Fruit fly (Drosophila melanogaster) whole organism, embryonic: ENCODE results near the gene ABCB7.
A peak's percentile ranks its signal among the peaks of the same experiment; 100 is the strongest.

Source experiments
- ATbp ChIP-seq: fragments of 200-800 bp; sonication (Bioruptor generic); optimal IDR thresholded peaks from 2 replicates; lab custom pipeline; 2017; ENCODE audit warnings: missing biosample characterization, mild to moderate bottlenecking, missing genetic modification characterization, missing genetic modification reagents
- Abd-B ChIP-seq: fragments of 200-800 bp; sonication (Bioruptor generic); optimal IDR thresholded peaks from 2 replicates; lab custom pipeline; 2018; ENCODE audit warnings: missing biosample characterization, mild to moderate bottlenecking, missing genetic modification characterization, moderate library complexity
- Atf-2 ChIP-seq: fragments of 200-800 bp; sonication (Bioruptor generic); optimal IDR thresholded peaks from 2 replicates; lab custom pipeline; 2016; ENCODE audit warnings: missing biosample characterization, missing genetic modification characterization
- CG10147 ChIP-seq: fragments of 200-800 bp; sonication (Bioruptor generic); optimal IDR thresholded peaks from 2 replicates; lab custom pipeline; 2019; ENCODE audit warnings: missing biosample characterization, mild to moderate bottlenecking, missing genetic modification characterization, moderate library complexity
- CG10654 ChIP-seq: fragments of 200-800 bp; sonication (Bioruptor generic); optimal IDR thresholded peaks from 2 replicates; lab custom pipeline; 2016; ENCODE audit warnings: missing biosample characterization, missing genetic modification characterization
- CG11398 ChIP-seq: fragments of 200-800 bp; sonication (Bioruptor generic); optimal IDR thresholded peaks from 2 replicates; lab custom pipeline; 2016; ENCODE audit warnings: missing biosample characterization, missing genetic modification characterization
- CG12219 ChIP-seq: fragments of 200-800 bp; sonication (Bioruptor generic); optimal IDR thresholded peaks from 3 replicates; lab custom pipeline; 2018; ENCODE audit warnings: missing biosample characterization, mild to moderate bottlenecking, missing genetic modification characterization
- CG15479 ChIP-seq: fragments of 200-800 bp; sonication (Bioruptor generic); optimal IDR thresholded peaks from 3 replicates; lab custom pipeline; 2019; ENCODE audit warnings: missing biosample characterization, mild to moderate bottlenecking, missing genetic modification characterization, moderate library complexity
- CG17328 ChIP-seq: fragments of 200-800 bp; sonication (Bioruptor generic); IDR thresholded peaks from 2 replicates; pipeline ENCODE4 v1.3.6; 2022; ENCODE audit warnings: missing biosample characterization, missing genetic modification characterization
- CG17359 ChIP-seq: fragments of 200-800 bp; sonication (Bioruptor generic); optimal IDR thresholded peaks from 3 replicates; lab custom pipeline; 2018; ENCODE audit warnings: missing biosample characterization, mild to moderate bottlenecking, missing genetic modification characterization, moderate library complexity
- CG17912 ChIP-seq: fragments of 200-800 bp; sonication (Bioruptor generic); optimal IDR thresholded peaks from 2 replicates; lab custom pipeline; 2018; ENCODE audit warnings: missing biosample characterization, mild to moderate bottlenecking, missing genetic modification characterization
- CG2129 ChIP-seq: fragments of 200-800 bp; sonication (Bioruptor generic); IDR thresholded peaks from 2 replicates; pipeline ENCODE4 v1.3.6; 2022; ENCODE audit warnings: missing biosample characterization, missing genetic modification characterization; ENCODE audit not compliant: partially characterized antibody
- CG2889 ChIP-seq: fragments of 200-800 bp; sonication (Bioruptor generic); IDR thresholded peaks from 3 replicates; pipeline ENCODE4 v1.3.6; 2022; ENCODE audit warnings: missing biosample characterization, missing genetic modification characterization
- CG31365 ChIP-seq: fragments of 200-800 bp; sonication (Bioruptor generic); optimal IDR thresholded peaks from 2 replicates; lab custom pipeline; 2018; ENCODE audit warnings: missing biosample characterization, mild to moderate bottlenecking, missing genetic modification characterization
- CG34422 ChIP-seq: fragments of 200-800 bp; sonication (Bioruptor generic); IDR thresholded peaks from 3 replicates; pipeline ENCODE4 v1.3.6; 2022; ENCODE audit warnings: missing biosample characterization, missing genetic modification characterization
- CG43689 ChIP-seq: fragments of 200-800 bp; sonication (Bioruptor generic); IDR thresholded peaks from 2 replicates; pipeline ENCODE4 v1.3.6; 2022; ENCODE audit warnings: missing biosample characterization, missing genetic modification characterization
- CG4707 ChIP-seq: fragments of 200-800 bp; sonication (Bioruptor generic); optimal IDR thresholded peaks from 2 replicates; lab custom pipeline; 2018; ENCODE audit warnings: missing biosample characterization, mild to moderate bottlenecking, missing genetic modification characterization, moderate library complexity
- CG4730 ChIP-seq: fragments of 200-800 bp; sonication (Bioruptor generic); IDR thresholded peaks from 2 replicates; pipeline ENCODE4 v1.3.6; 2022; ENCODE audit warnings: missing biosample characterization, missing genetic modification characterization
- CG6254 ChIP-seq: fragments of 200-800 bp; sonication (Bioruptor generic); optimal IDR thresholded peaks from 3 replicates; lab custom pipeline; 2017; ENCODE audit warnings: mild to moderate bottlenecking, missing biosample characterization, missing genetic modification reagents, missing genetic modification characterization
- CG6272 ChIP-seq: fragments of 200-800 bp; sonication (Bioruptor generic); IDR thresholded peaks from 2 replicates; pipeline ENCODE4 v1.3.6; 2022; ENCODE audit warnings: missing biosample characterization, missing genetic modification characterization
- CG7839 ChIP-seq: fragments of 200-800 bp; sonication (Bioruptor generic); optimal IDR thresholded peaks from 3 replicates; lab custom pipeline; 2018; ENCODE audit warnings: missing biosample characterization, mild to moderate bottlenecking, missing genetic modification characterization, moderate library complexity
- CG9215 ChIP-seq: fragments of 200-800 bp; sonication (Bioruptor generic); IDR thresholded peaks from 2 replicates; pipeline ENCODE4 v1.3.6; 2022; ENCODE audit warnings: missing biosample characterization, missing genetic modification characterization
- CG9797 ChIP-seq: fragments of 200-800 bp; sonication (Bioruptor generic); optimal IDR thresholded peaks from 3 replicates; lab custom pipeline; 2018; ENCODE audit warnings: missing biosample characterization, mild to moderate bottlenecking, missing genetic modification characterization
- CTCF ChIP-seq: fragments of 200-800 bp; sonication (Bioruptor generic); optimal IDR thresholded peaks from 2 replicates; lab custom pipeline; 2017; ENCODE audit warnings: missing biosample characterization, mild to moderate bottlenecking, missing genetic modification characterization, moderate library complexity
- Chrac-16 ChIP-seq: fragments of 200-800 bp; sonication (Bioruptor generic); optimal IDR thresholded peaks from 3 replicates; lab custom pipeline; 2016; ENCODE audit warnings: missing biosample characterization, missing genetic modification characterization
- CkIIα-i1 ChIP-seq: fragments of 200-800 bp; sonication (Bioruptor generic); IDR thresholded peaks from 2 replicates; pipeline ENCODE4 v1.3.6; 2022; ENCODE audit warnings: missing biosample characterization, missing genetic modification characterization
- Doc2 ChIP-seq: fragments of 200-800 bp; sonication (Bioruptor generic); IDR thresholded peaks from 2 replicates; pipeline ENCODE4 v1.3.6; 2022; ENCODE audit warnings: missing biosample characterization, missing genetic modification characterization
- Fer1 ChIP-seq: fragments of 200-800 bp; sonication (Bioruptor generic); optimal IDR thresholded peaks from 2 replicates; lab custom pipeline; 2017; ENCODE audit warnings: missing biosample characterization, mild to moderate bottlenecking, missing genetic modification characterization
- Med ChIP-seq: fragments of 200-800 bp; sonication (Bioruptor generic); peaks from one replicate; lab custom pipeline; 2016; ENCODE audit warnings: missing biosample characterization, missing genetic modification characterization, mild to moderate bottlenecking, inconsistent platforms, moderate library complexity
- Myb ChIP-seq: fragments of 200-800 bp; sonication (Bioruptor generic); optimal IDR thresholded peaks from 2 replicates; lab custom pipeline; 2016; ENCODE audit warnings: missing biosample characterization, missing genetic modification characterization
- NC2β ChIP-seq: fragments of 200-800 bp; sonication (Bioruptor generic); optimal IDR thresholded peaks from 2 replicates; lab custom pipeline; 2016; ENCODE audit warnings: missing biosample characterization, missing genetic modification characterization
- Oli ChIP-seq: fragments of 200-800 bp; sonication (Bioruptor generic); optimal IDR thresholded peaks from 2 replicates; lab custom pipeline; 2018; ENCODE audit warnings: missing biosample characterization, mild to moderate bottlenecking, missing genetic modification characterization, moderate library complexity
- Stat92E ChIP-seq, 3 experiments: fragments of >200 bp in 2 of 3; fragments of 200-800 bp in 1 of 3; sonication (Bioruptor generic) in 1 of 3; optimal IDR thresholded peaks; 2 replicates each; lab custom pipeline; 2017 to 2019; ENCODE audit warnings: missing biosample characterization in 3 of 3, missing genetic modification characterization in 3 of 3, mild to moderate bottlenecking in 1 of 3, moderate library complexity in 1 of 3
- Xbp1 ChIP-seq: fragments of 200-800 bp; sonication (Bioruptor generic); optimal IDR thresholded peaks from 3 replicates; lab custom pipeline; 2016; ENCODE audit warnings: missing biosample characterization, mild to moderate bottlenecking, missing genetic modification characterization
- aop ChIP-seq: fragments of 200-800 bp; sonication (Bioruptor generic); IDR thresholded peaks from 2 replicates; pipeline ENCODE4 v1.3.6; 2022; ENCODE audit warnings: missing biosample characterization, missing genetic modification characterization
- bigmax ChIP-seq: fragments of 200-800 bp; sonication (Bioruptor generic); optimal IDR thresholded peaks from 2 replicates; lab custom pipeline; 2018; ENCODE audit warnings: missing biosample characterization, mild to moderate bottlenecking, missing genetic modification characterization
- chn ChIP-seq: fragments of 200-800 bp; sonication (Bioruptor generic); optimal IDR thresholded peaks from 2 replicates; lab custom pipeline; 2016; ENCODE audit warnings: missing biosample characterization, missing genetic modification characterization
- dan ChIP-seq: fragments of 200-800 bp; sonication (Bioruptor generic); IDR thresholded peaks from 2 replicates; pipeline ENCODE4 v1.3.6; 2022; ENCODE audit warnings: missing biosample characterization, missing genetic modification characterization
- danr ChIP-seq: fragments of 200-800 bp; sonication (Bioruptor generic); IDR thresholded peaks from 2 replicates; pipeline ENCODE4 v1.3.6; 2022; ENCODE audit warnings: missing biosample characterization, missing genetic modification characterization
- en ChIP-seq: fragments of 200-800 bp; sonication (Bioruptor generic); optimal IDR thresholded peaks from 2 replicates; lab custom pipeline; 2016; ENCODE audit warnings: missing biosample characterization, missing genetic modification characterization
- exex ChIP-seq: fragments of 200-800 bp; sonication (Bioruptor generic); optimal IDR thresholded peaks from 4 replicates; lab custom pipeline; 2018; ENCODE audit warnings: missing biosample characterization, mild to moderate bottlenecking, missing genetic modification characterization, moderate library complexity
- gt ChIP-seq: fragments of 200-800 bp; sonication (Bioruptor generic); IDR thresholded peaks from 2 replicates; pipeline ENCODE4 v1.3.6; 2022; ENCODE audit warnings: missing biosample characterization, missing genetic modification characterization
- org-1 ChIP-seq: fragments of 200-800 bp; sonication (Bioruptor generic); optimal IDR thresholded peaks from 2 replicates; lab custom pipeline; 2017; ENCODE audit warnings: missing biosample characterization, missing genetic modification characterization
- pum ChIP-seq: fragments of 200-800 bp; sonication (Bioruptor generic); optimal IDR thresholded peaks from 2 replicates; lab custom pipeline; 2016; ENCODE audit warnings: missing biosample characterization, missing genetic modification characterization
- slbo ChIP-seq: fragments of 200-800 bp; sonication (Bioruptor generic); IDR thresholded peaks from 2 replicates; pipeline ENCODE4 v1.3.6; 2022; ENCODE audit warnings: missing biosample characterization, missing genetic modification characterization
- tll ChIP-seq, 2 experiments: fragments of 200-800 bp in 1 of 2; fragments of >200 bp in 1 of 2; sonication (Bioruptor generic) in 1 of 2; optimal IDR thresholded peaks; 2 replicates each; lab custom pipeline; 2017 to 2019; ENCODE audit warnings: missing biosample characterization in 2 of 2, missing genetic modification characterization in 2 of 2, mild to moderate bottlenecking in 1 of 2, moderate library complexity in 1 of 2
- toy ChIP-seq: fragments of 200-800 bp; sonication (Bioruptor generic); IDR thresholded peaks from 2 replicates; pipeline ENCODE4 v1.3.6; 2022; ENCODE audit warnings: missing biosample characterization, missing genetic modification characterization
- trh ChIP-seq: fragments of 200-800 bp; sonication (Bioruptor generic); optimal IDR thresholded peaks from 2 replicates; lab custom pipeline; 2016; ENCODE audit warnings: missing biosample characterization, missing genetic modification characterization
- twi ChIP-seq: fragments of 200-800 bp; optimal IDR thresholded peaks from 2 replicates; lab custom pipeline; 2019; ENCODE audit warnings: missing biosample characterization, mild to moderate bottlenecking, missing genetic modification characterization, moderate library complexity
- yki ChIP-seq: fragments of >200 bp; optimal IDR thresholded peaks from 3 replicates; lab custom pipeline; 2018

The ABCB7 gene

DNA sequence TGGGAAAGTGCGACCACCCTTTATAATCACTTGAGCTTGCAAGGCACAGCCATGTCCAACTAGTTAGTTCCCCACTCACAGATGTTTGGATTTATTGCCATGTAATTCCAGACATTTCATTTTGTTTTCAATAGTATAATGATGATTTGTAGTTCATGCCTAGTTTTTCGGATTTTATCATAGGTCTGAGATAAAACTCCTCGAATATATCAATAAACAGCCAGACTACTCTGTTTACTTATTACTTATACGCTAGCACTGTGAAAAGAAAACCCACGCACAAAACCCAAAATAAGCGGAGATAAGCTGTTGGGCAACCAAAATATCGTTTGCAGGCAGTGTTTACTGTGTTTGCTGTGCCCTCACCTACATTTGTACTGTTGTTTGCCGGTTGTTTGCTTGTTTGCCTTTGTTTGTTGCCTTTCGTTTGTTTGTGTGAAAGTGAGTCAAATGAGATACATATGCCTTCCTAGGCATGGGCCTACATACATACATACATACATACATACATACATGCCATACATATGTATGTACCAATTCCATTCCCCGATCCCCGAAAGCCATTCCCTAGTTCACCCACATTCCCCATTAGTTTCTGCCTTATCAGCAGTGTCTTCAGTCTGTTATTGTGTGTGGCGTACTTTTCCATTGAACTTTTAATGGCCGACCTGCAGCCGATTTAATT is 38.9 kb upstream of the ABCB7 start (continued):
- peak; percentile 73 for TF ChIP-seq CG6254 (GFP tag; lab: Kevin White, UChicago)
- no peak for TF ChIP-seq CG2129 (GFP tag; lab: Robert Waterston, UW)
- TF ChIP-seq CG10654 (GFP tag; lab: Kevin White, UChicago) = peak; percentile 73
- no peak for TF ChIP-seq Stat92E (GFP tag; optimal IDR thresholded peaks at IDR 0.05; lab: Kevin White, UChicago)
- TF ChIP-seq CkIIα-i1 (GFP tag; lab: Robert Waterston, UW) = no peak
- no peak for TF ChIP-seq CTCF (GFP tag; lab: Kevin White, UChicago)
- no peak for TF ChIP-seq yki (lab: Kevin White, UChicago)
- TF ChIP-seq CG43689 (GFP tag; lab: Robert Waterston, UW) = peak; percentile 45; the same call in 1 of the 2 replicates
- TF ChIP-seq CG34422 (GFP tag; lab: Robert Waterston, UW) = no peak
- peak; percentile 50 for TF ChIP-seq chn
- peak; percentile 64 for TF ChIP-seq CG10147 (GFP tag; lab: Kevin White, UChicago)
- TF ChIP-seq CG31365 (tag; lab: Kevin White, UChicago) = peak; percentile 62
- TF ChIP-seq en (GFP tag; lab: Kevin White, UChicago) = peak; percentile 8
- TF ChIP-seq Oli = peak; percentile 64
- peak; percentile 78 for TF ChIP-seq CG17359 (tag; lab: Kevin White, UChicago)
- TF ChIP-seq aop (GFP tag; lab: Robert Waterston, UW) = no peak
- TF ChIP-seq CG17912 (GFP tag; lab: Kevin White, UChicago) = peak; percentile 64
- TF ChIP-seq Abd-B (GFP tag; lab: Kevin White, UChicago) = no peak
- peak; percentile 75 for TF ChIP-seq CG11398 (GFP tag; lab: Kevin White, UChicago)
- TF ChIP-seq bigmax = peak; percentile 1
- peak; percentile 52 for TF ChIP-seq Atf-2 (GFP tag; lab: Kevin White, UChicago)
- TF ChIP-seq org-1 (GFP tag; lab: Kevin White, UChicago) = peak; percentile 78
- no peak for TF ChIP-seq CG9215
- no peak for TF ChIP-seq toy (GFP tag; lab: Robert Waterston, UW)
- peak; percentile 39 for TF ChIP-seq Myb (GFP tag; lab: Kevin White, UChicago)
- peak in 1 of 2 experiments; percentile 87 for TF ChIP-seq tll (GFP tag; optimal IDR thresholded peaks at IDR 0.05; lab: Kevin White, UChicago)
- no peak for TF ChIP-seq danr (GFP tag; lab: Robert Waterston, UW)
- TF ChIP-seq pum (GFP tag; lab: Kevin White, UChicago) = peak; percentile 62
- peak; percentile 70; the same call in 1 of the 2 replicates for TF ChIP-seq CG17328 (GFP tag; lab: Robert Waterston, UW)
- TF ChIP-seq slbo = peak; percentile 12; the same call in 1 of the 2 replicates
- TF ChIP-seq CG7839 (tag; lab: Kevin White, UChicago) = peak; percentile 76
- TF ChIP-seq CG12219 (GFP tag; lab: Kevin White, UChicago) = peak; percentile 79
- peak; percentile 20 for TF ChIP-seq exex
- TF ChIP-seq CG4707 (GFP tag; lab: Kevin White, UChicago) = peak; percentile 61
- peak; percentile 78 for TF ChIP-seq Fer1 (GFP tag; lab: Kevin White, UChicago)
- peak; percentile 86 for TF ChIP-seq Med (GFP tag; lab: Kevin White, UChicago)
- TF ChIP-seq CG9797 (GFP tag; lab: Kevin White, UChicago) = peak; percentile 39
- peak; percentile 75 for TF ChIP-seq twi
- TF ChIP-seq Xbp1 (GFP tag; lab: Kevin White, UChicago) = peak; percentile 40
- TF ChIP-seq trh (GFP tag; lab: Kevin White, UChicago) = peak; percentile 54
- peak; percentile 50 for TF ChIP-seq NC2β (GFP tag; lab: Kevin White, UChicago)
- TF ChIP-seq CG6272 (GFP tag; lab: Robert Waterston, UW) = 0 out of 2 replicates have a peak, but pooled peaks have one; percentile 11
- peak; percentile 80 for TF ChIP-seq CG15479 (GFP tag; lab: Kevin White, UChicago)
- TF ChIP-seq Doc2 = no peak
- TF ChIP-seq Chrac-16 = no peak
- 0 out of 3 replicates have a peak, but pooled peaks have one; percentile 32 for TF ChIP-seq CG2889
- peak; percentile 49; the same call in 1 of the 2 replicates for TF ChIP-seq CG4730 (GFP tag; lab: Robert Waterston, UW)
- TF ChIP-seq gt (GFP tag; lab: Robert Waterston, UW) = no peak
- peak; percentile 93 for TF ChIP-seq ATbp
- no peak for TF ChIP-seq dan (GFP tag; lab: Robert Waterston, UW)
